Worm (Caenorhabditis elegans): Measurements from ENCODE around the gene R09H10.2.

R09H10.2 gene

ce11 chrIV:10567822-10568221, 34.9 kb upstream of the R09H10.2 start:
- TF ChIP-seq mxl-3 (GFP tag; optimal IDR thresholded peaks at IDR 0.05) (no peak), zip-2 (tag; optimal IDR thresholded peaks at IDR 0.05) (no peak), daf-12 (tag; optimal IDR thresholded peaks at IDR 0.05) (no peak), fkh-10 (GFP tag; optimal IDR thresholded peaks at IDR 0.05) (no peak), lin-38 (GFP tag; IDR thresholded peaks at IDR 0.05) (no peak), unc-62 (GFP tag; optimal IDR thresholded peaks at IDR 0.05 in 1 of 2) (peak in 1 of 2 experiments; percentile 95), unc-62 (tag; optimal IDR thresholded peaks at IDR 0.05) (no peak), ceh-32 (tag; optimal IDR thresholded peaks at IDR 0.05; ENCODE audit: poor library complexity) (no peak), nhr-25 (tag; optimal IDR thresholded peaks at IDR 0.05; ENCODE audit: borderline replicate concordance, insufficient read depth) (no peak)

ce11 chrIV:10570065-10570464, 32.7 kb upstream of the R09H10.2 start:
- no peak for TF ChIP-seq mes-2 (tag; optimal IDR thresholded peaks at IDR 0.05; ENCODE audit: poor library complexity, severe bottlenecking)
- no peak for TF ChIP-seq ztf-11 (tag; optimal IDR thresholded peaks at IDR 0.05)
- TF ChIP-seq F44E2.7 (GFP tag; IDR thresholded peaks at IDR 0.05): no peak
- no peak for TF ChIP-seq hlh-30 (tag; optimal IDR thresholded peaks at IDR 0.05; ENCODE audit: insufficient read depth)
- TF ChIP-seq egl-43 (GFP tag; IDR thresholded peaks at IDR 0.05): no peak
- TF ChIP-seq duxl-1 (tag; optimal IDR thresholded peaks at IDR 0.05; ENCODE audit: poor library complexity): no peak
- no peak for TF ChIP-seq tag-97 (GFP tag; IDR thresholded peaks at IDR 0.05)
- TF ChIP-seq ceh-44 (GFP tag; IDR thresholded peaks at IDR 0.05): no peak
- no peak for TF ChIP-seq pqm-1 (tag; optimal IDR thresholded peaks at IDR 0.05)
- no peak for TF ChIP-seq arid-1 (GFP tag; conservative IDR thresholded peaks at IDR 0.05)
- no peak for TF ChIP-seq F10B5.3 (tag; optimal IDR thresholded peaks at IDR 0.05)
- TF ChIP-seq ceh-28 (tag; optimal IDR thresholded peaks at IDR 0.05): no peak
- TF ChIP-seq nhr-25 (tag; optimal IDR thresholded peaks at IDR 0.05; ENCODE audit: borderline replicate concordance, insufficient read depth): no peak
- TF ChIP-seq R02D3.7 (tag; optimal IDR thresholded peaks at IDR 0.05): no peak
- no peak for TF ChIP-seq zag-1 (tag; optimal IDR thresholded peaks at IDR 0.05)
- no peak for TF ChIP-seq daf-8 (GFP tag; IDR thresholded peaks at IDR 0.05)
- TF ChIP-seq aha-1 (tag): no peak

ce11 chrIV:10571020-10571419, 31.7 kb upstream of the R09H10.2 start:
- no peak for TF ChIP-seq attf-4 (tag; optimal IDR thresholded peaks at IDR 0.05)
- TF ChIP-seq pqm-1 (tag; optimal IDR thresholded peaks at IDR 0.05): no peak
- TF ChIP-seq aly-2 (tag; optimal IDR thresholded peaks at IDR 0.05): no peak
- TF ChIP-seq ztf-7 (tag; optimal IDR thresholded peaks at IDR 0.05): no peak
- no peak for TF ChIP-seq F26F4.8 (GFP tag; conservative IDR thresholded peaks at IDR 0.05)

ce11 chrIV:10573471-10573870, 29.3 kb upstream of the R09H10.2 start:
- peak; percentile 81 for TF ChIP-seq ces-1 (GFP tag; optimal IDR thresholded peaks at IDR 0.05)
- TF ChIP-seq nhr-42 (GFP tag; IDR thresholded peaks at IDR 0.05): no peak
- peak; percentile 67 for TF ChIP-seq fkh-10 (GFP tag; optimal IDR thresholded peaks at IDR 0.05)

- peak; percentile 81 for TF ChIP-seq aha-1 (tag)
- TF ChIP-seq snpc-1.2 (GFP tag; IDR thresholded peaks at IDR 0.05): no peak
Measured at ce11 chrIV:10574471-10574870, 28.3 kb upstream of the R09H10.2 start.

ce11 chrIV:10576050-10576449, 26.7 kb upstream of the R09H10.2 start, which contains the start of gene efn-2:
TSS of gene efn-2 (plus strand) at chrIV:10576350.
- TF ChIP-seq aha-1 (tag) (peak; percentile 3), nhr-76 (tag; optimal IDR thresholded peaks at IDR 0.05) (no peak)

Data from whole organism, L4 larva.